Worm (Caenorhabditis elegans): ENCODE results near the gene Y46H3A.5.

ce11 chrV:1841744-1842143 lies 27.1 kb upstream of the Y46H3A.5 start, which contains the start of gene T10B5.8:
- TF ChIP-seq T22C8.4 (GFP tag; IDR thresholded peaks at IDR 0.05) (no peak), ztf-23 (GFP tag; IDR thresholded peaks at IDR 0.05) (no peak), ztf-29 (GFP tag; IDR thresholded peaks at IDR 0.05) (no peak), cog-1 (tag; optimal IDR thresholded peaks at IDR 0.05) (no peak), ref-1 (GFP tag; conservative IDR thresholded peaks at IDR 0.05) (no peak)

Measured in whole organism, midembryonic.